Fruit fly (Drosophila melanogaster): Measurements from ENCODE around the gene Cpr64Ac.

The Cpr64Ac gene

DNA sequence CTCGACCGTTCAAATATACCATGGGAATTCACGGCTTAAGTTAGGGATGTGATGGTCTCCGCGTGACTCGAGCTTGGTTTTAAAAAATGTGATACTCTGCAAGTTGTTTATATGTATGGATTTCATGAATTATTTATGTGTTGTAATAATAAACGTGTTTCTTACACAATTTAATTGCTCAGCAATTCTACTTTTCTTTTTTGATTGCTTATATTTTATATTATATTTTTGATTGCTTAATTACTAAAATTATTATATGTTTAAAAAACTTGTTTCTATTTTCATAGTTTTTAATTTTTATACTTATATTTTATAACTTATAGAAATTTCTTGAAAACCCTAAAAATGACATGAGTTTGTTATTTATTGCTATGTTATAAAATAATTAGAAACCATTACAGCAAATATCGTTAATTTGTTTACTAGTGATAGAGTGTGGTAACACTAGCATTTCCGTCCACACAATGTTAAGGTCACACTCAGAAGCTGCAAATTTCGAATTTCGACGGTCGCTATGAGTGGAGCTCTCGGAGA is 41.7 kb upstream of the Cpr64Ac start, which contains the start of the genes ago and CG1265 (continued):
- TF ChIP-seq hth (optimal IDR thresholded peaks at IDR 0.05), result no peak
- TF ChIP-seq vfl (GFP tag; optimal IDR thresholded peaks at IDR 0.05), result no peak
- no peak for TF ChIP-seq chm (GFP tag; IDR thresholded peaks at IDR 0.05)
- TF ChIP-seq gsb-n (tag; optimal IDR thresholded peaks at IDR 0.05), result no peak
- TF ChIP-seq CG6765 (GFP tag; optimal IDR thresholded peaks at IDR 0.05), result no peak
- no peak for TF ChIP-seq Sin3A (optimal IDR thresholded peaks at IDR 0.05)
- peak; percentile 7 for TF ChIP-seq unpg (GFP tag; optimal IDR thresholded peaks at IDR 0.05)
- peak; percentile 32; the same call in 1 of the 2 replicates for TF ChIP-seq CG1024 (GFP tag; IDR thresholded peaks at IDR 0.05)
- TF ChIP-seq CG33213 (GFP tag; optimal IDR thresholded peaks at IDR 0.05), result no peak
- TF ChIP-seq Stat92E (GFP tag; optimal IDR thresholded peaks at IDR 0.05), result no peak
- no peak for TF ChIP-seq CG4424 (GFP tag; optimal IDR thresholded peaks at IDR 0.05)
- no peak for TF ChIP-seq kah (GFP tag; optimal IDR thresholded peaks at IDR 0.05)
- peak; percentile 41; the same call in 1 of the 3 replicates for TF ChIP-seq ken (GFP tag; IDR thresholded peaks at IDR 0.05)
- TF ChIP-seq unc-4 (GFP tag; IDR thresholded peaks at IDR 0.05; ENCODE audit: partially characterized antibody), result no peak
- TF ChIP-seq CG12744 (GFP tag; optimal IDR thresholded peaks at IDR 0.05), result no peak
- TF ChIP-seq sim (GFP tag; IDR thresholded peaks at IDR 0.05), result no peak
- no peak for TF ChIP-seq CG7963 (GFP tag; IDR thresholded peaks at IDR 0.05; ENCODE audit: partially characterized antibody)
- no peak for TF ChIP-seq CG3407 (GFP tag; optimal IDR thresholded peaks at IDR 0.05)
- no peak for TF ChIP-seq dan (GFP tag; IDR thresholded peaks at IDR 0.05)
- no peak for TF ChIP-seq Adf1 (GFP tag; IDR thresholded peaks at IDR 0.05)
- TF ChIP-seq CG4404 (GFP tag; IDR thresholded peaks at IDR 0.05), result no peak
- no peak for TF ChIP-seq ase (GFP tag; IDR thresholded peaks at IDR 0.05)
- TF ChIP-seq CG15269 (tag; optimal IDR thresholded peaks at IDR 0.05), result peak; percentile 52
- no peak for TF ChIP-seq ftz-f1 (GFP tag; optimal IDR thresholded peaks at IDR 0.05)
- no peak for TF ChIP-seq danr (GFP tag; IDR thresholded peaks at IDR 0.05)
- no peak for TF ChIP-seq Awh (GFP tag; IDR thresholded peaks at IDR 0.05)
- no peak for TF ChIP-seq oc (tag; optimal IDR thresholded peaks at IDR 0.05)
- TF ChIP-seq D (optimal IDR thresholded peaks at IDR 0.05), result no peak
- TF ChIP-seq D (GFP tag; optimal IDR thresholded peaks at IDR 0.05), result no peak
- peak; percentile 50 for TF ChIP-seq lilli (GFP tag; optimal IDR thresholded peaks at IDR 0.05)
- no peak for TF ChIP-seq CG11398 (GFP tag; optimal IDR thresholded peaks at IDR 0.05)
- TF ChIP-seq kni (GFP tag; optimal IDR thresholded peaks at IDR 0.05), result no peak
- no peak for TF ChIP-seq BtbVII (GFP tag; optimal IDR thresholded peaks at IDR 0.05)
- no peak for TF ChIP-seq org-1 (GFP tag; optimal IDR thresholded peaks at IDR 0.05)
- TF ChIP-seq CG17802 (tag; optimal IDR thresholded peaks at IDR 0.05), result no peak
- TF ChIP-seq tap (tag; optimal IDR thresholded peaks at IDR 0.05), result no peak
- TF ChIP-seq Lpt (GFP tag; optimal IDR thresholded peaks at IDR 0.05), result no peak
- TF ChIP-seq ssp (GFP tag; IDR thresholded peaks at IDR 0.05), result no peak
- no peak for TF ChIP-seq Gsc (GFP tag; IDR thresholded peaks at IDR 0.05)
- TF ChIP-seq CG12942 (GFP tag; optimal IDR thresholded peaks at IDR 0.05), result no peak
- peak; percentile 58 for TF ChIP-seq CG8924 (tag; optimal IDR thresholded peaks at IDR 0.05)
- TF ChIP-seq CG13123 (GFP tag; optimal IDR thresholded peaks at IDR 0.05), result no peak
- TF ChIP-seq slou (GFP tag; optimal IDR thresholded peaks at IDR 0.05), result no peak
- no peak for TF ChIP-seq CG1647 (GFP tag; optimal IDR thresholded peaks at IDR 0.05)
- no peak for TF ChIP-seq hbn (GFP tag; IDR thresholded peaks at IDR 0.05; ENCODE audit: partially characterized antibody)
- no peak for TF ChIP-seq shn (GFP tag; optimal IDR thresholded peaks at IDR 0.05)
- peak; percentile 99 for TF ChIP-seq CG14710 (tag; optimal IDR thresholded peaks at IDR 0.05)
- TF ChIP-seq luna (GFP tag; optimal IDR thresholded peaks at IDR 0.05), result no peak
- TF ChIP-seq CG9727 (GFP tag; optimal IDR thresholded peaks at IDR 0.05), result peak; percentile 53
- TF ChIP-seq Hr51 (GFP tag; optimal IDR thresholded peaks at IDR 0.05), result peak in 1 of 2 experiments; percentile 55
- no peak for TF ChIP-seq CG15479 (GFP tag; optimal IDR thresholded peaks at IDR 0.05)
- no peak for TF ChIP-seq CG14965 (GFP tag; optimal IDR thresholded peaks at IDR 0.05; ENCODE audit: borderline replicate concordance)

All from whole organism, embryonic.